Worm (Caenorhabditis elegans): ENCODE measurements around the gene ile-2.

ce11 chrX:763452-763851 lies 4.9 kb upstream of the ile-2 start, which contains the start of gene dyf-11:
- TF ChIP-seq ama-1 (optimal IDR thresholded peaks at IDR 0.05) (no peak), ets-7 (tag; optimal IDR thresholded peaks at IDR 0.05) (no peak), F13C5.2 (tag; optimal IDR thresholded peaks at IDR 0.05) (no peak), flt-1 (GFP tag; IDR thresholded peaks at IDR 0.05) (no peak), tra-4 (tag; optimal IDR thresholded peaks at IDR 0.05) (no peak)
